Worm (Caenorhabditis elegans) whole organism, L3 larva: ENCODE data around the gene Y57A10A.31.

Experiments
- ZK546.5 ChIP-seq: sonication (generic microtip); optimal IDR thresholded peaks from 2 replicates; lab custom pipeline; 2017; ENCODE audit warnings: missing biosample characterization, missing genetic modification characterization
- fos-1 ChIP-seq: fragments of 150-350 bp; optimal IDR thresholded peaks from 2 replicates; lab custom pipeline; 2014; ENCODE audit warnings: missing biosample characterization, missing genetic modification characterization
- lin-39 ChIP-seq: fragments of 150-350 bp; optimal IDR thresholded peaks from 2 replicates; lab custom pipeline; 2018; ENCODE audit warnings: missing biosample characterization, missing genetic modification reagents, missing genetic modification characterization
- nhr-12 ChIP-seq: fragments of 150-350 bp; optimal IDR thresholded peaks from 2 replicates; lab custom pipeline; 2014; ENCODE audit warnings: missing biosample characterization, missing genetic modification characterization
- nhr-237 ChIP-seq: fragments of 150-350 bp; optimal IDR thresholded peaks from 2 replicates; lab custom pipeline; 2014; ENCODE audit warnings: missing biosample characterization, missing genetic modification characterization
- nhr-77 ChIP-seq: fragments of 150-350 bp; optimal IDR thresholded peaks from 2 replicates; lab custom pipeline; 2014; ENCODE audit warnings: missing biosample characterization, missing genetic modification characterization
- unc-62 ChIP-seq: fragments of 150-350 bp; sonication (generic microtip); optimal IDR thresholded peaks from 4 replicates; lab custom pipeline; 2014; ENCODE audit warnings: missing biosample characterization, missing genetic modification reagents, missing genetic modification characterization

DNA sequence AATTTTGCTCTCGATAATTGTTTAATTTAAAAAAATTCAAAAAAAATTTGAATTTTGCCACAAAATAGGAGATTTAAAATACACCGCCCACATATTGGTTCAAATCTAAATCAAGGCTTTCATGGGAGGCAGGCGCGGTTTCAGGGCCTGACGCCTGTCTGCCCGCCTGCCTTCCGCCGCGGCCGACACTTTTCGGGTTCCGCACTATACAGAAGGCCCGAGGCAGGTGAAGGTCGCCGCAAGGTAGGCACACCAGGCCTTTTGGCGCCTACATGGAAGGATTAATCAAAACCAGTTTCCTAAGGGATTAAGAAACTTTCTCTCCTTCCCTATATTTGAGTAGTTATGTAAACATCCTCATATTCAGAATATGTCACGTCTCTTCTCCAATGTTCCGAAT is 46.6 kb upstream of the Y57A10A.31 start, which contains the start of gene Y57A10A.24:
- TF ChIP-seq unc-62 (GFP tag; lab: Kevin White, UChicago) (no peak), ZK546.5 (no peak), nhr-12 (tag; lab: Kevin White, UChicago) (no peak), lin-39 (tag; lab: Kevin White, UChicago) (no peak), nhr-237 (tag; lab: Kevin White, UChicago) (no peak), fos-1 (tag; lab: Kevin White, UChicago) (no peak), nhr-77 (no peak)
